Fruit fly (Drosophila melanogaster) whole organism, embryonic: ENCODE data around the gene CG3634.
A peak's percentile ranks its signal among the peaks of the same experiment; 100 is the strongest.

Experiments
- Adf1 ChIP-seq: fragments of 200-800 bp; sonication (Bioruptor generic); IDR thresholded peaks from 2 replicates; pipeline ENCODE4 v1.3.6; 2022; ENCODE audit warnings: missing biosample characterization, missing genetic modification characterization
- Antp ChIP-seq: fragments of 200-800 bp; sonication (Bioruptor generic); optimal IDR thresholded peaks from 3 replicates; lab custom pipeline; 2016; ENCODE audit warnings: missing biosample characterization, missing genetic modification characterization
- Bteb2 ChIP-seq: fragments of 200-800 bp; sonication (Bioruptor generic); optimal IDR thresholded peaks from 2 replicates; lab custom pipeline; 2016; ENCODE audit warnings: missing biosample characterization, missing genetic modification characterization
- CG11456 ChIP-seq: fragments of 200-800 bp; sonication (Bioruptor generic); IDR thresholded peaks from 3 replicates; pipeline ENCODE4 v1.3.6; 2022; ENCODE audit warnings: missing biosample characterization, missing genetic modification characterization
- CG11504 ChIP-seq: fragments of 200-800 bp; sonication (Bioruptor generic); optimal IDR thresholded peaks from 3 replicates; lab custom pipeline; 2019; ENCODE audit warnings: missing biosample characterization, mild to moderate bottlenecking, missing genetic modification characterization, moderate library complexity
- CG12104 ChIP-seq: fragments of 200-800 bp; sonication (Bioruptor generic); optimal IDR thresholded peaks from 3 replicates; lab custom pipeline; 2016; ENCODE audit warnings: missing biosample characterization, missing genetic modification characterization
- CG12769 ChIP-seq: fragments of 200-800 bp; sonication (Bioruptor generic); optimal IDR thresholded peaks from 2 replicates; lab custom pipeline; 2019; ENCODE audit warnings: missing biosample characterization, mild to moderate bottlenecking, missing genetic modification characterization, moderate library complexity
- CG1832 ChIP-seq: fragments of 200-800 bp; sonication (Bioruptor generic); optimal IDR thresholded peaks from 2 replicates; lab custom pipeline; 2017; ENCODE audit warnings: missing biosample characterization, mild to moderate bottlenecking, missing genetic modification characterization, inconsistent platforms
- CG2202 ChIP-seq: fragments of 200-800 bp; sonication (Bioruptor generic); optimal IDR thresholded peaks from 2 replicates; lab custom pipeline; 2018; ENCODE audit warnings: missing biosample characterization, mild to moderate bottlenecking, missing genetic modification characterization
- CG2875 ChIP-seq: fragments of 200-800 bp; sonication (Bioruptor generic); optimal IDR thresholded peaks from 2 replicates; lab custom pipeline; 2017; ENCODE audit warnings: missing biosample characterization, mild to moderate bottlenecking, missing genetic modification characterization, missing genetic modification reagents
- CG32532 ChIP-seq: fragments of 200-800 bp; sonication (Bioruptor generic); IDR thresholded peaks from 2 replicates; pipeline ENCODE4 v1.3.6; 2022; ENCODE audit warnings: missing biosample characterization, missing genetic modification characterization
- CG5953 ChIP-seq: fragments of 200-800 bp; sonication (Bioruptor generic); IDR thresholded peaks from 2 replicates; pipeline ENCODE4 v1.3.6; 2022; ENCODE audit warnings: missing biosample characterization, missing genetic modification characterization
- CG6654 ChIP-seq: fragments of 200-800 bp; sonication (Bioruptor generic); optimal IDR thresholded peaks from 2 replicates; lab custom pipeline; 2017; ENCODE audit warnings: missing biosample characterization, mild to moderate bottlenecking, missing genetic modification characterization
- CG6813 ChIP-seq: fragments of 200-800 bp; sonication (Bioruptor generic); optimal IDR thresholded peaks from 2 replicates; lab custom pipeline; 2017; ENCODE audit warnings: missing biosample characterization, missing genetic modification characterization, mild to moderate bottlenecking, moderate library complexity, missing genetic modification reagents
- CG9797 ChIP-seq: fragments of 200-800 bp; sonication (Bioruptor generic); optimal IDR thresholded peaks from 3 replicates; lab custom pipeline; 2018; ENCODE audit warnings: missing biosample characterization, mild to moderate bottlenecking, missing genetic modification characterization
- Chrac-16 ChIP-seq: fragments of 200-800 bp; sonication (Bioruptor generic); optimal IDR thresholded peaks from 3 replicates; lab custom pipeline; 2016; ENCODE audit warnings: missing biosample characterization, missing genetic modification characterization
- Dfd ChIP-seq, 2 experiments: fragments of >200 bp; optimal IDR thresholded peaks; 2 replicates each; lab custom pipeline; 2017; ENCODE audit warnings: missing biosample characterization in 2 of 2, missing genetic modification characterization in 2 of 2
- Dip3 ChIP-seq: fragments of 200-800 bp; sonication (Bioruptor generic); optimal IDR thresholded peaks from 3 replicates; lab custom pipeline; 2016; ENCODE audit warnings: missing biosample characterization, missing genetic modification characterization
- Doc3 ChIP-seq: fragments of 200-800 bp; sonication (Bioruptor generic); IDR thresholded peaks from 3 replicates; pipeline ENCODE4 v1.3.6; 2022; ENCODE audit warnings: missing biosample characterization, missing genetic modification characterization; ENCODE audit not compliant: partially characterized antibody
- GATAe ChIP-seq: fragments of 200-800 bp; sonication (Bioruptor generic); conservative IDR thresholded peaks from 2 replicates; pipeline ENCODE4 v1.3.6; 2022; ENCODE audit warnings: missing biosample characterization, missing genetic modification characterization
- Hand ChIP-seq: fragments of 200-800 bp; sonication (Bioruptor generic); optimal IDR thresholded peaks from 2 replicates; lab custom pipeline; 2017; ENCODE audit warnings: mild to moderate bottlenecking, missing biosample characterization, missing genetic modification reagents, missing genetic modification characterization
- Hr39 ChIP-seq: fragments of >200 bp; optimal IDR thresholded peaks from 2 replicates; lab custom pipeline; 2017
- NK7.1 ChIP-seq: fragments of 200-800 bp; sonication (Bioruptor generic); optimal IDR thresholded peaks from 3 replicates; lab custom pipeline; 2016; ENCODE audit warnings: missing biosample characterization, missing genetic modification characterization
- Nf-YC ChIP-seq: fragments of 200-800 bp; optimal IDR thresholded peaks from 3 replicates; lab custom pipeline; 2019; ENCODE audit warnings: missing biosample characterization, mild to moderate bottlenecking, missing genetic modification characterization, moderate library complexity
- Oaz ChIP-seq: fragments of 200-800 bp; sonication (Bioruptor generic); IDR thresholded peaks from 2 replicates; pipeline ENCODE4 v1.3.6; 2022; ENCODE audit warnings: missing biosample characterization, missing genetic modification characterization
- Ravus ChIP-seq: fragments of 200-800 bp; sonication (Bioruptor generic); IDR thresholded peaks from 2 replicates; pipeline ENCODE4 v1.3.6; 2022; ENCODE audit warnings: missing biosample characterization, missing genetic modification characterization
- Ssrp ChIP-seq: fragments of 200-800 bp; sonication (Bioruptor generic); optimal IDR thresholded peaks from 2 replicates; lab custom pipeline; 2018; ENCODE audit warnings: missing biosample characterization, mild to moderate bottlenecking, missing genetic modification characterization, moderate library complexity
- Tbp ChIP-seq: fragments of >200 bp; optimal IDR thresholded peaks from 2 replicates; lab custom pipeline; 2018; ENCODE audit warnings: missing biosample characterization, missing genetic modification characterization
- ara ChIP-seq: fragments of 200-800 bp; sonication (Bioruptor generic); IDR thresholded peaks from 2 replicates; pipeline ENCODE4 v1.3.6; 2022; ENCODE audit warnings: missing biosample characterization, missing genetic modification characterization
- corto ChIP-seq: fragments of 200-800 bp; sonication (Bioruptor generic); optimal IDR thresholded peaks from 2 replicates; lab custom pipeline; 2016; ENCODE audit warnings: missing biosample characterization, mild to moderate bottlenecking, missing genetic modification characterization, moderate library complexity
- croc ChIP-seq: fragments of 200-800 bp; sonication (Bioruptor generic); conservative IDR thresholded peaks from 3 replicates; pipeline ENCODE4 v1.3.6; 2022; ENCODE audit warnings: missing biosample characterization, missing genetic modification characterization
- crol ChIP-seq: fragments of 200-800 bp; sonication (Bioruptor generic); IDR thresholded peaks from 2 replicates; pipeline ENCODE4 v1.3.6; 2022; ENCODE audit warnings: missing biosample characterization, missing genetic modification characterization
- da ChIP-seq: fragments of 200-800 bp; sonication (Bioruptor generic); optimal IDR thresholded peaks from 2 replicates; lab custom pipeline; 2016; ENCODE audit warnings: missing biosample characterization, missing genetic modification characterization
- dmrt11E ChIP-seq: fragments of 200-800 bp; sonication (Bioruptor generic); optimal IDR thresholded peaks from 3 replicates; lab custom pipeline; 2018; ENCODE audit warnings: missing biosample characterization, mild to moderate bottlenecking, missing genetic modification characterization, moderate library complexity
- eyg ChIP-seq: fragments of 200-800 bp; sonication (Bioruptor generic); optimal IDR thresholded peaks from 3 replicates; lab custom pipeline; 2016; ENCODE audit warnings: missing biosample characterization, missing genetic modification characterization
- gce ChIP-seq: fragments of 200-800 bp; sonication (Bioruptor generic); IDR thresholded peaks from 3 replicates; pipeline ENCODE4 v1.3.6; 2022; ENCODE audit warnings: missing biosample characterization, missing genetic modification characterization
- hth ChIP-seq: fragments of >200 bp; optimal IDR thresholded peaks from 2 replicates; lab custom pipeline; 2017; ENCODE audit warnings: inconsistent platforms
- jumu ChIP-seq: fragments of 200-800 bp; sonication (Bioruptor generic); optimal IDR thresholded peaks from 3 replicates; lab custom pipeline; 2016; ENCODE audit warnings: missing biosample characterization, missing genetic modification characterization
- nerfin-2 ChIP-seq: fragments of 200-800 bp; sonication (Bioruptor generic); IDR thresholded peaks from 2 replicates; pipeline ENCODE4 v1.3.6; 2022; ENCODE audit warnings: missing biosample characterization, missing genetic modification characterization; ENCODE audit not compliant: partially characterized antibody
- otp ChIP-seq: fragments of 200-800 bp; sonication (Bioruptor generic); IDR thresholded peaks from 3 replicates; pipeline ENCODE4, ENCODE4 v1.3.6; 2022; ENCODE audit warnings: missing biosample characterization, missing genetic modification characterization
- p53 ChIP-seq: fragments of 200-800 bp; sonication (Bioruptor generic); optimal IDR thresholded peaks from 2 replicates; lab custom pipeline; 2016; ENCODE audit warnings: missing biosample characterization, missing genetic modification characterization
- pan ChIP-seq, 4 experiments: fragments of >200 bp in 3 of 4; fragments of 200-800 bp in 1 of 4; sonication (Bioruptor generic) in 1 of 4; optimal IDR thresholded peaks in 3 of 4; IDR thresholded peaks in 1 of 4; 2 replicates each; pipeline versions ENCODE4 v1.3.6 to Lab custom; 2017 to 2022; ENCODE audit warnings: missing biosample characterization in 2 of 4, missing genetic modification characterization in 2 of 4, mixed read lengths in 1 of 4
- pros ChIP-seq: fragments of 200-800 bp; sonication (Bioruptor generic); optimal IDR thresholded peaks from 3 replicates; lab custom pipeline; 2019; ENCODE audit warnings: missing biosample characterization, mild to moderate bottlenecking, missing genetic modification characterization, moderate library complexity
- sim ChIP-seq: fragments of 200-800 bp; sonication (Bioruptor generic); IDR thresholded peaks from 2 replicates; pipeline ENCODE4 v1.3.6; 2022; ENCODE audit warnings: missing biosample characterization, missing genetic modification characterization
- slbo ChIP-seq: fragments of 200-800 bp; sonication (Bioruptor generic); IDR thresholded peaks from 2 replicates; pipeline ENCODE4 v1.3.6; 2022; ENCODE audit warnings: missing biosample characterization, missing genetic modification characterization
- tin ChIP-seq: fragments of 200-800 bp; sonication (Bioruptor generic); optimal IDR thresholded peaks from 3 replicates; lab custom pipeline; 2016; ENCODE audit warnings: missing biosample characterization, missing genetic modification characterization
- vfl ChIP-seq: fragments of 200-800 bp; sonication (Bioruptor generic); optimal IDR thresholded peaks from 2 replicates; lab custom pipeline; 2016; ENCODE audit warnings: missing biosample characterization, missing genetic modification characterization
- vvl ChIP-seq: fragments of 200-800 bp; sonication (Bioruptor generic); IDR thresholded peaks from 2 replicates; pipeline ENCODE4 v1.3.6; 2022; ENCODE audit warnings: missing biosample characterization, missing genetic modification characterization
- wek ChIP-seq: fragments of 200-800 bp; sonication (Bioruptor generic); optimal IDR thresholded peaks from 3 replicates; lab custom pipeline; 2018; ENCODE audit warnings: missing biosample characterization, mild to moderate bottlenecking, missing genetic modification characterization, moderate library complexity

The CG3634 gene

DNA sequence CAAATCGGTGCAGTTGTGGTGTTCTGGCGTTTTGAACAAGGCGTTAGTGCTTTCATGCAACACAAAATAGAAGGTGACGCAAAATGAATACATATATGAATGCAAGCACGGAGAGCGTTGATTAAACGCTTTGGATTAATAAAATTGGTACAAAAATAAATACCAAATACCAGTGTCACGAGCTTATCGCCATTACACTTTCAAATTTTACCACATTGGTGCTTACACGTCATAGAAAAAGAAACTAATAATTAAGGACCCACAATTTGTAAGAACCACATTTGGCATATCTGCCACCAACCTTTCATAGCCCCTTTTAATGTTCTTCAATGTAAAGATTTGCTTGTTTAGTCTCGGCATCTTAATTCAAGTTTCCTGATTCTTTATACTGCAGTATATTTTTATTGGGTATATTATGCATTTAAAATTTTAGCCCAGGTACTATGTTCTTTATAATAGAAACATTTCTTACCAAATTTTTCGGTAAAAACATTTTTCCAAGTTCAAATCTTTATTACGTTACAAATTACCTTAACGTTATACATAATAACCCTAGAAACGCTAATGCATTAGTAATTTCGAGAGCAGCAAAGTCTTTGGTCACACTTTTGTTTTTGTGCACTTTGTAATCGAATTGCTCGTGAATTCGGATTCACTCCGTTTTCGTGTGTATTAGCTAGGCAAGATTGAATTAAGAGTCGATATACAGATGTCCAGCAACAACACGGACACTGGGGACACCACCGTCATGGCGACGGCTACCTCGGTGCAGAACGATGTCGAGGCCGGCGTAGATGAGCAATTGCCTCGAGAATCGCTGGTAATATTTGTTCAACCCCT is 30.6 kb downstream of the CG3634 start, which contains the start of the genes Pex16 and Pex14 (continued):
- TF ChIP-seq corto (GFP tag; lab: Kevin White, UChicago), result no peak
- no peak for TF ChIP-seq CG11504
- peak; percentile 60 for TF ChIP-seq dmrt11E (tag; lab: Kevin White, UChicago)
- no peak for TF ChIP-seq Tbp
- TF ChIP-seq CG5953 (GFP tag; lab: Robert Waterston, UW), result peak; percentile 62
- peak; percentile 78 for TF ChIP-seq tin
- TF ChIP-seq Nf-YC (tag; lab: Kevin White, UChicago), result peak; percentile 47
- no peak for TF ChIP-seq pros (GFP tag; lab: Kevin White, UChicago)
- no peak for TF ChIP-seq CG1832 (GFP tag; lab: Kevin White, UChicago)
- peak; percentile 65 for TF ChIP-seq Ssrp
- no peak for TF ChIP-seq nerfin-2 (GFP tag; lab: Robert Waterston, UW)
- peak; percentile 66 for TF ChIP-seq NK7.1 (GFP tag; lab: Kevin White, UChicago)
- TF ChIP-seq Bteb2 (GFP tag; lab: Kevin White, UChicago), result peak; percentile 61
- no peak; the same call in 1 of the 2 replicates for TF ChIP-seq Ravus (GFP tag; lab: Robert Waterston, UW)
- peak; percentile 78; the same call in 1 of the 2 replicates for TF ChIP-seq vvl
- peak; percentile 69 for TF ChIP-seq jumu (GFP tag; lab: Kevin White, UChicago)
- TF ChIP-seq da (GFP tag; lab: Kevin White, UChicago), result peak; percentile 42
- peak; percentile 71 for TF ChIP-seq p53 (GFP tag; lab: Kevin White, UChicago)
- peak; percentile 30 for TF ChIP-seq wek (GFP tag; lab: Kevin White, UChicago)
- TF ChIP-seq Doc3 (GFP tag; lab: Robert Waterston, UW), result no peak
- no peak for TF ChIP-seq hth
- peak; percentile 55 for TF ChIP-seq eyg (GFP tag; lab: Kevin White, UChicago)
- TF ChIP-seq CG11456, result peak; percentile 85
- peak; percentile 69 for TF ChIP-seq Dip3
- TF ChIP-seq CG2202 (tag; lab: Kevin White, UChicago), result no peak
- peak; percentile 81 for TF ChIP-seq Antp
- TF ChIP-seq Adf1 (GFP tag; lab: Robert Waterston, UW), result 0 out of 2 replicates have a peak, but pooled peaks have one; percentile 8
- TF ChIP-seq Chrac-16 (GFP tag; lab: Kevin White, UChicago), result peak; percentile 82
- no peak for TF ChIP-seq pan (optimal IDR thresholded peaks at IDR 0.05; lab: Kevin White, UChicago)
- peak in 1 of 2 experiments; percentile 77 for TF ChIP-seq pan (GFP tag; optimal IDR thresholded peaks at IDR 0.05 in 1 of 2, IDR thresholded peaks at IDR 0.05 in 1 of 2)
- TF ChIP-seq slbo (GFP tag; lab: Robert Waterston, UW), result peak; percentile 88
- no peak for TF ChIP-seq Hand
- peak in 1 of 2 experiments; percentile 22 for TF ChIP-seq Dfd (GFP tag; optimal IDR thresholded peaks at IDR 0.05; lab: Kevin White, UChicago)
- TF ChIP-seq CG6813 (GFP tag; lab: Kevin White, UChicago), result no peak
- peak; percentile 38; the same call in 1 of the 3 replicates for TF ChIP-seq croc (GFP tag; lab: Robert Waterston, UW)
- no peak for TF ChIP-seq sim (GFP tag; lab: Robert Waterston, UW)
- peak; percentile 37 for TF ChIP-seq ara (GFP tag; lab: Robert Waterston, UW)
- TF ChIP-seq vfl, result peak; percentile 65
- peak; percentile 82 for TF ChIP-seq CG32532 (GFP tag; lab: Robert Waterston, UW)
- peak; percentile 47; the same call in 1 of the 2 replicates for TF ChIP-seq GATAe (GFP tag; lab: Robert Waterston, UW)
- TF ChIP-seq Oaz, result peak; percentile 52
- no peak for TF ChIP-seq Hr39 (lab: Kevin White, UChicago)
- peak; percentile 47 for TF ChIP-seq CG9797 (GFP tag; lab: Kevin White, UChicago)
- no peak for TF ChIP-seq otp
- peak; percentile 65; the same call in 2 of the 3 replicates for TF ChIP-seq gce (GFP tag; lab: Robert Waterston, UW)
- peak; percentile 42 for TF ChIP-seq CG12104 (GFP tag; lab: Kevin White, UChicago)
- no peak for TF ChIP-seq CG6654 (GFP tag; lab: Kevin White, UChicago)
- TF ChIP-seq CG12769, result no peak
- TF ChIP-seq CG2875, result peak; percentile 19
- TF ChIP-seq crol (GFP tag; lab: Robert Waterston, UW), result no peak
